Worm (Caenorhabditis elegans): ENCODE data around the gene swt-5.

ce11 chrV:9524099-9524498, 22.9 kb downstream of the swt-5 start, which contains the start of gene C50F4.9:
- TF ChIP-seq hnd-1 (tag; optimal IDR thresholded peaks at IDR 0.05) (no peak), flt-1 (GFP tag; IDR thresholded peaks at IDR 0.05) (no peak), ceh-13 (GFP tag; optimal IDR thresholded peaks at IDR 0.05) (no peak)

All from whole organism, early embryonic.